Worm (Caenorhabditis elegans) whole organism, mixed stage, embryonic: ENCODE results near the gene prx-13.

Source experiments
- M03D4.4 ChIP-seq: sonication (generic microtip); optimal IDR thresholded peaks from 2 replicates; lab custom pipeline; 2017; ENCODE audit warnings: mild to moderate bottlenecking, missing genetic modification characterization, missing compliant biosample characterization
- bed-3 ChIP-seq: fragments of 200-800 bp; sonication (Bioruptor generic); optimal IDR thresholded peaks from 3 replicates; lab custom pipeline; 2018; ENCODE audit warnings: mild to moderate bottlenecking, missing genetic modification characterization, moderate library complexity, missing compliant biosample characterization
- blmp-1 ChIP-seq: fragments of 150-350 bp; optimal IDR thresholded peaks from 2 replicates; lab custom pipeline; 2014; ENCODE audit warnings: missing biosample characterization, missing genetic modification characterization
- ceh-39 ChIP-seq: fragments of 150-350 bp; optimal IDR thresholded peaks from 2 replicates; lab custom pipeline; 2014; ENCODE audit warnings: missing biosample characterization, missing genetic modification characterization
- ceh-43 ChIP-seq: fragments of 200-800 bp; sonication (Bioruptor generic); optimal IDR thresholded peaks from 2 replicates; lab custom pipeline; 2018; ENCODE audit warnings: mild to moderate bottlenecking, missing genetic modification characterization, moderate library complexity, missing compliant biosample characterization
- ceh-83 ChIP-seq: fragments of 200-800 bp; sonication (Bioruptor generic); optimal IDR thresholded peaks from 2 replicates; lab custom pipeline; 2018; ENCODE audit warnings: mild to moderate bottlenecking, missing genetic modification characterization, missing compliant biosample characterization
- ces-1 ChIP-seq: fragments of 150-350 bp; optimal IDR thresholded peaks from 2 replicates; lab custom pipeline; 2014; ENCODE audit warnings: missing biosample characterization, missing genetic modification reagents, missing genetic modification characterization
- cnd-1 ChIP-seq: fragments of 200-800 bp; sonication (Bioruptor generic); optimal IDR thresholded peaks from 2 replicates; lab custom pipeline; 2018; ENCODE audit warnings: mild to moderate bottlenecking, missing genetic modification characterization, missing compliant biosample characterization
- drap-1 ChIP-seq: fragments of 200-800 bp; sonication (Bioruptor generic); optimal IDR thresholded peaks from 3 replicates; lab custom pipeline; 2018; ENCODE audit warnings: mild to moderate bottlenecking, missing genetic modification characterization, missing compliant biosample characterization
- elt-1 ChIP-seq: sonication (generic microtip); optimal IDR thresholded peaks from 2 replicates; lab custom pipeline; 2017; ENCODE audit warnings: missing genetic modification characterization, mild to moderate bottlenecking, missing compliant biosample characterization, antibody characterized with exemption, moderate library complexity, borderline replicate concordance; ENCODE audit not compliant: insufficient read depth
- elt-3 ChIP-seq: fragments of 150-350 bp; optimal IDR thresholded peaks from 2 replicates; lab custom pipeline; 2014; ENCODE audit warnings: missing biosample characterization, missing genetic modification characterization
- flh-1 ChIP-seq: fragments of 200-800 bp; sonication (Bioruptor generic); optimal IDR thresholded peaks from 2 replicates; lab custom pipeline; 2018; ENCODE audit warnings: mild to moderate bottlenecking, missing genetic modification characterization, moderate library complexity, missing compliant biosample characterization
- ham-2 ChIP-seq: fragments of 200-800 bp; sonication (Bioruptor generic); optimal IDR thresholded peaks from 2 replicates; lab custom pipeline; 2018; ENCODE audit warnings: mild to moderate bottlenecking, missing genetic modification characterization, missing compliant biosample characterization
- hlh-1 ChIP-seq: fragments of 150-350 bp; optimal IDR thresholded peaks from 2 replicates; lab custom pipeline; 2014; ENCODE audit warnings: missing biosample characterization, missing genetic modification reagents, missing genetic modification characterization
- lin-13 ChIP-seq: fragments of 150-350 bp; optimal IDR thresholded peaks from 2 replicates; lab custom pipeline; 2014; ENCODE audit warnings: missing biosample characterization, missing genetic modification characterization
- lin-32 ChIP-seq: fragments of 200-800 bp; sonication (Bioruptor generic); optimal IDR thresholded peaks from 2 replicates; lab custom pipeline; 2018; ENCODE audit warnings: mild to moderate bottlenecking, missing genetic modification characterization, missing compliant biosample characterization
- lsy-2 ChIP-seq: fragments of 150-350 bp; optimal IDR thresholded peaks from 2 replicates; lab custom pipeline; 2014; ENCODE audit warnings: missing biosample characterization, missing genetic modification characterization
- mab-5 ChIP-seq: fragments of 150-350 bp; optimal IDR thresholded peaks from 2 replicates; lab custom pipeline; 2014; ENCODE audit warnings: missing biosample characterization, missing genetic modification characterization
- mep-1 ChIP-seq: fragments of 150-350 bp; optimal IDR thresholded peaks from 2 replicates; lab custom pipeline; 2017; ENCODE audit warnings: missing biosample characterization, missing genetic modification reagents, missing genetic modification characterization, inconsistent platforms
- nhr-12 ChIP-seq: fragments of 150-350 bp; optimal IDR thresholded peaks from 2 replicates; lab custom pipeline; 2014; ENCODE audit warnings: missing biosample characterization, missing genetic modification characterization
- nhr-2 ChIP-seq: fragments of 150-350 bp; optimal IDR thresholded peaks from 2 replicates; lab custom pipeline; 2014; ENCODE audit warnings: missing biosample characterization, missing genetic modification characterization
- nhr-237 ChIP-seq: fragments of 150-350 bp; optimal IDR thresholded peaks from 2 replicates; lab custom pipeline; 2014; ENCODE audit warnings: missing biosample characterization, missing genetic modification characterization
- nhr-76 ChIP-seq: sonication (generic microtip); optimal IDR thresholded peaks from 2 replicates; lab custom pipeline; 2017; ENCODE audit warnings: missing biosample characterization, missing genetic modification characterization
- pha-4 ChIP-seq: fragments of 150-350 bp; optimal IDR thresholded peaks from 2 replicates; lab custom pipeline; 2018; ENCODE audit warnings: missing biosample characterization, missing genetic modification reagents, missing genetic modification characterization
- sem-2 ChIP-seq: fragments of 200-800 bp; sonication (Bioruptor generic); optimal IDR thresholded peaks from 2 replicates; lab custom pipeline; 2018; ENCODE audit warnings: mild to moderate bottlenecking, missing genetic modification characterization, missing compliant biosample characterization
- snpc-4 ChIP-seq: fragments of 150-350 bp; optimal IDR thresholded peaks from 2 replicates; lab custom pipeline; 2014; ENCODE audit warnings: missing biosample characterization, missing genetic modification characterization
- sptf-1 ChIP-seq: sonication (generic microtip); optimal IDR thresholded peaks from 2 replicates; lab custom pipeline; 2017; ENCODE audit warnings: mild to moderate bottlenecking, missing genetic modification characterization, moderate library complexity, missing compliant biosample characterization
- tbx-8 ChIP-seq: fragments of 200-800 bp; sonication (Bioruptor generic); optimal IDR thresholded peaks from 2 replicates; lab custom pipeline; 2018; ENCODE audit warnings: mild to moderate bottlenecking, missing genetic modification characterization, moderate library complexity, missing compliant biosample characterization
- unc-120 ChIP-seq: sonication (generic microtip); optimal IDR thresholded peaks from 2 replicates; lab custom pipeline; 2017; ENCODE audit warnings: missing genetic modification characterization, missing compliant biosample characterization; ENCODE audit not compliant: poor library complexity, severe bottlenecking
- unc-39 ChIP-seq: fragments of 150-350 bp; optimal IDR thresholded peaks from 2 replicates; lab custom pipeline; 2014; ENCODE audit warnings: missing biosample characterization, missing genetic modification characterization
- unc-62 ChIP-seq: fragments of 150-350 bp; optimal IDR thresholded peaks from 2 replicates; lab custom pipeline; 2014; ENCODE audit warnings: missing biosample characterization, missing genetic modification reagents, missing genetic modification characterization
- zip-8 ChIP-seq: fragments of 150-350 bp; optimal IDR thresholded peaks from 2 replicates; lab custom pipeline; 2014; ENCODE audit warnings: missing biosample characterization, missing genetic modification characterization
- ztf-11 ChIP-seq: fragments of 150-350 bp; optimal IDR thresholded peaks from 2 replicates; lab custom pipeline; 2014; ENCODE audit warnings: missing biosample characterization, missing genetic modification characterization

The prx-13 gene

DNA sequence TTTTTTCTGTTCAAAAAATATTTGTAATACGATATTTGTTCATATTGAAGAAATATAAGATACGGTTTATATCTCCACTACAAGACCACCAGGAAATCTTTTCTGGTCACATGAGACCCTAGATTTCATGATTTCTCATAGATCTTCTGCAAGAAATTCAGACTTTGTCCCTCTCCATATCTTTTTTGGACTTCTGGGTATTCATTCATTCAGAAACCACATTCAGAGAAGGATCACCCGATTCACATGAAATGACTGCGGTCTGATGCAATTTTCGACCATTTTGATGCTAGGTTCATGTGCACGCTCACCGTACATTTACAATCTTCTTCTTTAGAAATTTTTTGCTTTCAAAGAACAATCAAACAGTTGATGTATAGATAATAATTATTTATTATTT lies 28.0 kb upstream of the prx-13 start:
- no peak for TF ChIP-seq unc-39 (tag; lab: Kevin White, UChicago)
- TF ChIP-seq unc-120, result no peak
- no peak for TF ChIP-seq cnd-1
- no peak for TF ChIP-seq tbx-8 (GFP tag; lab: Kevin White, UChicago)
- no peak for TF ChIP-seq M03D4.4 (tag; lab: Kevin White, UChicago)
- TF ChIP-seq ces-1 (GFP tag; lab: Kevin White, UChicago), result no peak
- TF ChIP-seq nhr-237 (tag; lab: Kevin White, UChicago), result no peak
- no peak for TF ChIP-seq snpc-4 (tag; lab: Kevin White, UChicago)
- no peak for TF ChIP-seq sem-2 (GFP tag; lab: Kevin White, UChicago)
- TF ChIP-seq lsy-2, result no peak
- TF ChIP-seq blmp-1, result no peak
- no peak for TF ChIP-seq bed-3 (GFP tag; lab: Kevin White, UChicago)
- TF ChIP-seq sptf-1 (tag; lab: Kevin White, UChicago), result no peak
- no peak for TF ChIP-seq hlh-1
- no peak for TF ChIP-seq unc-62
- no peak for TF ChIP-seq lin-32 (GFP tag; lab: Kevin White, UChicago)

DNA sequence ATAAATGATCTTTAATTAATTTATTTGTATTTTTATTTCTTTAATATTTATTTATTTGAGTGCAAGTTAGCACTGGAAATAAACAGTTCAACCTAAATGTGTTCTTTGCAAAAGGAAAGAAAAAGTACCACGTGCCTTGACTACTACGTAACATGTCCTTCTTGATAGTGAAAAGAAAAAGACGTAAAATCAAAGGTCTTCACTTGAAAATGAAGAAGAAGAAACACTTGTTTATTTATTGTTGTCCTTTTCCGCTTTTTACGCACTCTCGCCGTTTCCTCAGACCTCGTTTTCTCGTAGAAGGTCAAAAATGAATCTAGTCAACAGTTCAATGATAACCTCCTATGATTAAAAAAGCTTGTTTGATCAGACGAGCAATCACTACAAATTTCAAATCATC lies 26.1 kb upstream of the prx-13 start:
- no peak for TF ChIP-seq lin-13
- TF ChIP-seq lin-32 (GFP tag; lab: Kevin White, UChicago), result no peak
- no peak for TF ChIP-seq pha-4 (tag; lab: Kevin White, UChicago)
- no peak for TF ChIP-seq ceh-39 (tag; lab: Kevin White, UChicago)
- no peak for TF ChIP-seq snpc-4 (tag; lab: Kevin White, UChicago)
- no peak for TF ChIP-seq bed-3 (GFP tag; lab: Kevin White, UChicago)
- TF ChIP-seq nhr-76 (tag; lab: Kevin White, UChicago), result no peak
- no peak for TF ChIP-seq ztf-11 (tag; lab: Kevin White, UChicago)
- no peak for TF ChIP-seq elt-3 (tag; lab: Kevin White, UChicago)
- no peak for TF ChIP-seq lsy-2
- no peak for TF ChIP-seq mep-1
- TF ChIP-seq unc-120, result no peak
- no peak for TF ChIP-seq drap-1
- no peak for TF ChIP-seq ham-2 (GFP tag; lab: Kevin White, UChicago)

DNA sequence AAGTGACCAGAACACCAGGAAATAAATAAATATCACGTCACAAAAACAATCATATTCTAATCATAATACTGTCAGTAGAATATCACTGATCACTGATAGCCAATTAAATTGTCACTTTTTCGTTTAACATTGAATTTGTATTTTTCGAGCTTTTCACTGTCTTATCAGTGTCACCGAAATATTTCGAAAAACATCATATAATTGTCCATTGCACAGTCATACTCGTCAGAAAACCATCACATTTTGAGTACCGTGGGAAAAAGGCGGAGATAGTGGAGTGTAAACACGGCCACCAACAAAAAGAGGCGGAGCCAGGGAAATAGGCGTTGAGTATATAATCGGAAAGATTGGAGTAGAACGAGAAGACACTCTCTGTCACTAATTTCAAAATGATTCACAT lies 25.4 kb upstream of the prx-13 start:
- no peak for TF ChIP-seq ceh-83 (GFP tag; lab: Kevin White, UChicago)
- no peak for TF ChIP-seq elt-1 (tag; lab: Kevin White, UChicago)
- TF ChIP-seq flh-1, result no peak
- no peak for TF ChIP-seq ceh-39 (tag; lab: Kevin White, UChicago)
- TF ChIP-seq zip-8 (tag; lab: Kevin White, UChicago), result no peak
- no peak for TF ChIP-seq nhr-12
- no peak for TF ChIP-seq bed-3 (GFP tag; lab: Kevin White, UChicago)
- no peak for TF ChIP-seq sem-2 (GFP tag; lab: Kevin White, UChicago)
- TF ChIP-seq cnd-1, result no peak
- no peak for TF ChIP-seq unc-62
- no peak for TF ChIP-seq lin-13
- TF ChIP-seq sptf-1 (tag; lab: Kevin White, UChicago), result no peak
- no peak for TF ChIP-seq snpc-4 (tag; lab: Kevin White, UChicago)
- no peak for TF ChIP-seq blmp-1
- TF ChIP-seq ceh-43 (GFP tag; lab: Kevin White, UChicago), result no peak
- TF ChIP-seq nhr-2 (tag; lab: Kevin White, UChicago), result no peak

DNA sequence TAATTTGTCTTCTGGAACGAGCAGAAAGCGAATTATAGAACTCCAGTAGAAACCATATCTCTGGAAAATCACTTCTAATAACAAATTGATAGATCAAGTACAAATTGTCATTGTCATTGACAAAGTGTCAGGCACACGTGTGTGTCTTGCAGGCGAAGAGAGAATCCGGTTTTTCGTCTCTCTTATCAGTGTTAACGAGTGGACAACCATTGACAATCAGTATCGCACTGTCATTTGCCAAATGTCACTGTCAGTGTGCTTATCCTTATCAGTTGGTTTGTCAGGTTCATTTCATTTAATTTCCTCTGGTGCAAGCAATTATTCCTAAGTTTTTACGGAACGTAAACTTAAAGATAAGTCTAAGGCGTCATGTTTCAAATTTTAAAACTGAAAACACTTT lies 21.7 kb upstream of the prx-13 start:
- TF ChIP-seq mab-5 (tag; lab: Kevin White, UChicago) (no peak), elt-1 (tag; lab: Kevin White, UChicago) (no peak), ham-2 (GFP tag; lab: Kevin White, UChicago) (no peak), pha-4 (tag; lab: Kevin White, UChicago) (no peak)

DNA sequence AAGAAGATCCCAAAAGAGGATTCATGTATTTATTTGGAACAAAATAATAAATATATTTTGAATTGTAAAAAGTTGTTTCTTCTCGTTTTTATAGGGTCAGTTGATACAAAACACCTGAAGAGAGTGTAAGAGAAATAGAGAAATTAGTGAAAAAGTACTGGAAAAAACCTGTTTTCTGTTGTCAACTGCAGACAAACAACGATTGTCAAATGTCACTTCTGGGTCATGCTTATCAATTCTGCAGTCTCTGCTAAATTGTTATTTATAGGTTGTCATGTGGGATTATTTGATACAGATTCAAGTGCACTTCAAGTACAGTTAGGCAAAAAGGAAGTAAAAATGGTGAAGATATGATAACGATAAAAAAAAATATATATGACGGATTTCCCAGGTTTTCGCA lies 20.7 kb upstream of the prx-13 start:
- TF ChIP-seq pha-4 (tag; lab: Kevin White, UChicago), result no peak
- no peak for TF ChIP-seq sptf-1 (tag; lab: Kevin White, UChicago)
- TF ChIP-seq M03D4.4 (tag; lab: Kevin White, UChicago), result no peak
- TF ChIP-seq unc-120, result no peak
- no peak for TF ChIP-seq lsy-2
- no peak for TF ChIP-seq nhr-237 (tag; lab: Kevin White, UChicago)
- TF ChIP-seq ceh-83 (GFP tag; lab: Kevin White, UChicago), result no peak
- TF ChIP-seq elt-3 (tag; lab: Kevin White, UChicago), result no peak
- no peak for TF ChIP-seq sem-2 (GFP tag; lab: Kevin White, UChicago)
